Worm (Caenorhabditis elegans): Measurements from ENCODE around the gene prdx-2.

Gene prdx-2

DNA sequence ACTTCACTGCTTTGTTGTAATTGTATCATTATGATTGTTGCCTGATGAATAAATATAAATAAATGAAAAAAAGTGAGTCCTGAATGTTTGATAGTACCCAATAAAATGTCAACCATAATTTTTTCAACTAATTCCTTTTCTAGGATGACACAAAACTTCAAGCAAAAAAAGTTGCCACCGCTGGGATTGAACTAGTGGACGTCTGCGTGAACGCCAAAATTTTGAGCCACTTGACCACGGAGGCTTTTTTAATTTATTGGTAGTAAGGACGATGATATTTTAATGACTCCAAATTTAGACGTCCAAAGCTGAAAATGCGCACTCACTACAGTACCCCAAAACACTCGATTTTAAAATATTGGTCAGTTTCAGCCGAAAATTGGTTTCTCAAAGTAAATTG is 24.4 kb upstream of the prdx-2 start (continued):
- TF ChIP-seq dve-1 (tag; optimal IDR thresholded peaks at IDR 0.05; ENCODE audit: insufficient read depth) (peak; percentile 44), hlh-30 (tag; optimal IDR thresholded peaks at IDR 0.05; ENCODE audit: insufficient read depth) (no peak), F10B5.3 (tag; optimal IDR thresholded peaks at IDR 0.05) (peak; percentile 20), ces-1 (GFP tag; optimal IDR thresholded peaks at IDR 0.05) (no peak), madf-9 (GFP tag; conservative IDR thresholded peaks at IDR 0.05) (no peak; the same call in 1 of the 2 replicates), nhr-76 (tag; optimal IDR thresholded peaks at IDR 0.05) (no peak), pqm-1 (tag; optimal IDR thresholded peaks at IDR 0.05) (no peak), gei-8 (GFP tag; optimal IDR thresholded peaks at IDR 0.05) (peak; percentile 85), spr-1 (tag; optimal IDR thresholded peaks at IDR 0.05) (peak; percentile 54), ZK337.2 (GFP tag; IDR thresholded peaks at IDR 0.05) (peak; percentile 60; the same call in 1 of the 2 replicates), nhr-77 (tag; optimal IDR thresholded peaks at IDR 0.05) (no peak), aha-1 (tag) (peak; percentile 62), ama-1 (optimal IDR thresholded peaks at IDR 0.05) (no peak), php-3 (GFP tag; IDR thresholded peaks at IDR 0.05) (peak; percentile 68; the same call in 1 of the 2 replicates), F44E2.7 (GFP tag; IDR thresholded peaks at IDR 0.05) (peak; percentile 86; the same call in 1 of the 2 replicates), lin-39 (tag; optimal IDR thresholded peaks at IDR 0.05) (no peak), daf-8 (GFP tag; IDR thresholded peaks at IDR 0.05) (no peak), snpc-4 (tag; optimal IDR thresholded peaks at IDR 0.05) (no peak), ceh-62 (tag; optimal IDR thresholded peaks at IDR 0.05) (no peak), aly-2 (tag; optimal IDR thresholded peaks at IDR 0.05) (no peak), saeg-2 (GFP tag; IDR thresholded peaks at IDR 0.05) (peak; percentile 75), jun-1 (tag; optimal IDR thresholded peaks at IDR 0.05) (no peak), lsy-2 (tag; optimal IDR thresholded peaks at IDR 0.05) (peak in 1 of 2 experiments; percentile 37), ceh-44 (GFP tag; IDR thresholded peaks at IDR 0.05) (no peak), lim-7 (GFP tag; IDR thresholded peaks at IDR 0.05) (peak; percentile 98), ztf-7 (tag; optimal IDR thresholded peaks at IDR 0.05) (peak; percentile 9), zfp-3 (GFP tag; conservative IDR thresholded peaks at IDR 0.05) (peak; percentile 67; the same call in 1 of the 2 replicates), tag-97 (GFP tag; IDR thresholded peaks at IDR 0.05) (no peak), egl-27 (tag; optimal IDR thresholded peaks at IDR 0.05) (no peak), T20F7.1 (GFP tag; optimal IDR thresholded peaks at IDR 0.05) (no peak), F49E8.2 (tag; optimal IDR thresholded peaks at IDR 0.05; ENCODE audit: borderline replicate concordance) (peak; percentile 24), skn-1 (tag; optimal IDR thresholded peaks at IDR 0.05) (no peak), mxl-3 (GFP tag; optimal IDR thresholded peaks at IDR 0.05) (no peak), lin-29 (GFP tag; IDR thresholded peaks at IDR 0.05) (peak; percentile 65; the same call in 1 of the 2 replicates), spr-3 (GFP tag; optimal IDR thresholded peaks at IDR 0.05) (peak; percentile 83)

DNA sequence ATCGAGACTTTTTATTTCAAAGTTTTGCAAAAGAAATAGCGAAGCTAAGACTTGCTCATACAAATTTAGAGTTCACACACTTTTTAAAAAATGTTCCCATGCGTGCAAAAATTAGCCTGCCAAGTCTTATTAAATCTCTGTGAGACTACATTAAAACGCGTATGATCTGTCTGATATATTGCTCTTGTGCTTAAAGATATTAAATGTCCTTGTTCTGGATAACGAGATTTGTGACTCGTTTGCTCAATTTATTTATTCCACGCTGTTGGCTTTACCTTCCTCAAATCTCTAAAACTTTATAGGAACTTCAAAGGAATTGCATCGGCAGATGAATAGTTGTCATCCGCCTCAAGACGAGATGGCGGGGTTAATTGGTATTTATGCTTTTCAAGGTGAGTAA is 22.6 kb upstream of the prdx-2 start, which contains the start of gene srg-69:
Gene srg-69 (plus strand): TSS at position 301 of the 400 bp plus-strand sequence.
- TF ChIP-seq zip-11 (GFP tag; IDR thresholded peaks at IDR 0.05) (no peak), jun-1 (tag; optimal IDR thresholded peaks at IDR 0.05) (no peak), Y105C5A.15 (GFP tag; IDR thresholded peaks at IDR 0.05) (no peak), skn-1 (tag; optimal IDR thresholded peaks at IDR 0.05) (no peak), nhr-102 (tag; optimal IDR thresholded peaks at IDR 0.05) (no peak), rbr-2 (tag; optimal IDR thresholded peaks at IDR 0.05) (no peak), php-3 (GFP tag; IDR thresholded peaks at IDR 0.05) (no peak), madf-9 (GFP tag; conservative IDR thresholded peaks at IDR 0.05) (no peak), hif-1 (tag; optimal IDR thresholded peaks at IDR 0.05) (no peak), mxl-2 (GFP tag; conservative IDR thresholded peaks at IDR 0.05) (no peak), sdz-12 (GFP tag; optimal IDR thresholded peaks at IDR 0.05) (no peak)

Data from whole organism, L4 larva.